Fruit fly (Drosophila melanogaster) whole organism, embryonic: ENCODE data around the gene asun.

Experiments
- B-H1 ChIP-seq: fragments of 200-800 bp; sonication (Bioruptor generic); IDR thresholded peaks from 3 replicates; pipeline ENCODE4 v1.3.6; 2022; ENCODE audit warnings: missing biosample characterization, missing genetic modification characterization
- CG11398 ChIP-seq: fragments of 200-800 bp; sonication (Bioruptor generic); optimal IDR thresholded peaks from 2 replicates; lab custom pipeline; 2016; ENCODE audit warnings: missing biosample characterization, missing genetic modification characterization
- CG12659 ChIP-seq: fragments of 200-800 bp; sonication (Bioruptor generic); optimal IDR thresholded peaks from 3 replicates; lab custom pipeline; 2017; ENCODE audit warnings: mild to moderate bottlenecking, missing biosample characterization, missing genetic modification reagents, missing genetic modification characterization
- CG14441 ChIP-seq: fragments of 200-800 bp; sonication (Bioruptor generic); IDR thresholded peaks from 2 replicates; pipeline ENCODE4 v1.3.6; 2022; ENCODE audit warnings: missing biosample characterization, missing genetic modification characterization
- CG16813 ChIP-seq: fragments of 200-800 bp; sonication (Bioruptor generic); IDR thresholded peaks from 3 replicates; pipeline ENCODE4 v1.3.6; 2022; ENCODE audit warnings: missing biosample characterization, missing genetic modification characterization; ENCODE audit not compliant: partially characterized antibody
- CG17568 ChIP-seq: fragments of 200-800 bp; sonication (Bioruptor generic); optimal IDR thresholded peaks from 2 replicates; lab custom pipeline; 2018; ENCODE audit warnings: missing biosample characterization, mild to moderate bottlenecking, missing genetic modification characterization, moderate library complexity
- CG1832 ChIP-seq: fragments of 200-800 bp; sonication (Bioruptor generic); optimal IDR thresholded peaks from 2 replicates; lab custom pipeline; 2017; ENCODE audit warnings: missing biosample characterization, mild to moderate bottlenecking, missing genetic modification characterization, inconsistent platforms
- CG2678 ChIP-seq: fragments of 200-800 bp; sonication (Bioruptor generic); optimal IDR thresholded peaks from 3 replicates; lab custom pipeline; 2019; ENCODE audit warnings: missing biosample characterization, mild to moderate bottlenecking, missing genetic modification characterization, moderate library complexity
- CG34224 ChIP-seq: fragments of 200-800 bp; sonication (Bioruptor generic); IDR thresholded peaks from 3 replicates; pipeline ENCODE4 v1.3.6; 2022; ENCODE audit warnings: missing biosample characterization, missing genetic modification characterization; ENCODE audit not compliant: partially characterized antibody
- CG4328 ChIP-seq: fragments of 200-800 bp; sonication (Bioruptor generic); optimal IDR thresholded peaks from 3 replicates; lab custom pipeline; 2017; ENCODE audit warnings: missing biosample characterization, missing genetic modification reagents, missing genetic modification characterization
- CG4730 ChIP-seq: fragments of 200-800 bp; sonication (Bioruptor generic); IDR thresholded peaks from 2 replicates; pipeline ENCODE4 v1.3.6; 2022; ENCODE audit warnings: missing biosample characterization, missing genetic modification characterization
- CG6175 ChIP-seq: fragments of 200-800 bp; sonication (Bioruptor generic); IDR thresholded peaks from 3 replicates; pipeline ENCODE4 v1.3.6; 2022; ENCODE audit warnings: missing biosample characterization, missing genetic modification characterization
- CG6854 ChIP-seq: fragments of 200-800 bp; sonication (Bioruptor generic); optimal IDR thresholded peaks from 3 replicates; lab custom pipeline; 2017; ENCODE audit warnings: missing biosample characterization, mild to moderate bottlenecking, missing genetic modification characterization
- CG8944 ChIP-seq: fragments of 200-800 bp; sonication (Bioruptor generic); optimal IDR thresholded peaks from 3 replicates; lab custom pipeline; 2016; ENCODE audit warnings: missing biosample characterization, missing genetic modification characterization
- CoRest ChIP-seq: fragments of 200-800 bp; sonication (Bioruptor generic); optimal IDR thresholded peaks from 3 replicates; lab custom pipeline; 2018; ENCODE audit warnings: missing biosample characterization, mild to moderate bottlenecking, missing genetic modification characterization, moderate library complexity
- Eip74EF ChIP-seq, 2 experiments: fragments of 200-800 bp in 1 of 2; fragments of >200 bp in 1 of 2; sonication (Bioruptor generic) in 1 of 2; optimal IDR thresholded peaks; 2 replicates each; lab custom pipeline; 2017 to 2019; ENCODE audit warnings: missing biosample characterization in 2 of 2, missing genetic modification characterization in 2 of 2, mild to moderate bottlenecking in 1 of 2, moderate library complexity in 1 of 2
- H15 ChIP-seq: fragments of 200-800 bp; sonication (Bioruptor generic); IDR thresholded peaks from 3 replicates; pipeline ENCODE4 v1.3.6; 2022; ENCODE audit warnings: missing biosample characterization, missing genetic modification characterization
- HHEX ChIP-seq: fragments of 200-800 bp; sonication (Bioruptor generic); optimal IDR thresholded peaks from 3 replicates; lab custom pipeline; 2017; ENCODE audit warnings: missing biosample characterization, mild to moderate bottlenecking, missing genetic modification characterization, missing genetic modification reagents
- HmgZ ChIP-seq: fragments of 200-800 bp; sonication (Bioruptor generic); optimal IDR thresholded peaks from 2 replicates; lab custom pipeline; 2018; ENCODE audit warnings: missing biosample characterization, mild to moderate bottlenecking, missing genetic modification characterization
- Hr3 ChIP-seq: fragments of 200-800 bp; sonication (Bioruptor generic); optimal IDR thresholded peaks from 3 replicates; lab custom pipeline; 2016; ENCODE audit warnings: missing biosample characterization, missing genetic modification characterization
- Jarid2 ChIP-seq: fragments of 200-800 bp; sonication (Bioruptor generic); optimal IDR thresholded peaks from 3 replicates; lab custom pipeline; 2017; ENCODE audit warnings: mild to moderate bottlenecking, missing biosample characterization, missing genetic modification reagents, missing genetic modification characterization
- Kr ChIP-seq: fragments of 200-800 bp; sonication (Bioruptor generic); optimal IDR thresholded peaks from 2 replicates; lab custom pipeline; 2017; ENCODE audit warnings: missing biosample characterization, mild to moderate bottlenecking, missing genetic modification characterization
- Ptx1 ChIP-seq: fragments of 200-800 bp; sonication (Bioruptor generic); IDR thresholded peaks from 2 replicates; pipeline ENCODE4 v1.3.6; 2022; ENCODE audit warnings: missing biosample characterization, missing genetic modification characterization
- Side ChIP-seq: fragments of 200-800 bp; sonication (Bioruptor generic); optimal IDR thresholded peaks from 2 replicates; lab custom pipeline; 2016; ENCODE audit warnings: missing biosample characterization, missing genetic modification characterization
- Sry-δ ChIP-seq: fragments of 200-800 bp; sonication (Bioruptor generic); optimal IDR thresholded peaks from 2 replicates; lab custom pipeline; 2016; ENCODE audit warnings: missing biosample characterization, missing genetic modification characterization
- Stat92E ChIP-seq, 3 experiments: fragments of >200 bp in 2 of 3; fragments of 200-800 bp in 1 of 3; sonication (Bioruptor generic) in 1 of 3; optimal IDR thresholded peaks; 2 replicates each; lab custom pipeline; 2017 to 2019; ENCODE audit warnings: missing biosample characterization in 3 of 3, missing genetic modification characterization in 3 of 3, mild to moderate bottlenecking in 1 of 3, moderate library complexity in 1 of 3
- bcd ChIP-seq: fragments of 200-800 bp; sonication (Bioruptor generic); optimal IDR thresholded peaks from 2 replicates; lab custom pipeline; 2017; ENCODE audit warnings: missing biosample characterization, mild to moderate bottlenecking, missing genetic modification characterization
- bigmax ChIP-seq: fragments of 200-800 bp; sonication (Bioruptor generic); optimal IDR thresholded peaks from 2 replicates; lab custom pipeline; 2018; ENCODE audit warnings: missing biosample characterization, mild to moderate bottlenecking, missing genetic modification characterization
- croc ChIP-seq: fragments of 200-800 bp; sonication (Bioruptor generic); conservative IDR thresholded peaks from 3 replicates; pipeline ENCODE4 v1.3.6; 2022; ENCODE audit warnings: missing biosample characterization, missing genetic modification characterization
- dati ChIP-seq: fragments of 200-800 bp; sonication (Bioruptor generic); IDR thresholded peaks from 2 replicates; pipeline ENCODE4 v1.3.6; 2022; ENCODE audit warnings: missing biosample characterization, missing genetic modification characterization
- dm ChIP-seq: fragments of 200-800 bp; sonication (Bioruptor generic); optimal IDR thresholded peaks from 3 replicates; lab custom pipeline; 2016; ENCODE audit warnings: missing biosample characterization, missing genetic modification characterization
- gcm ChIP-seq: fragments of 200-800 bp; sonication (Bioruptor generic); optimal IDR thresholded peaks from 2 replicates; lab custom pipeline; 2019; ENCODE audit warnings: missing biosample characterization, mild to moderate bottlenecking, missing genetic modification characterization, moderate library complexity
- grau ChIP-seq: fragments of 200-800 bp; optimal IDR thresholded peaks from 3 replicates; lab custom pipeline; 2019; ENCODE audit warnings: missing biosample characterization, mild to moderate bottlenecking, missing genetic modification characterization, moderate library complexity
- grn ChIP-seq: fragments of 200-800 bp; sonication (Bioruptor generic); optimal IDR thresholded peaks from 3 replicates; lab custom pipeline; 2017; ENCODE audit warnings: missing biosample characterization, missing genetic modification characterization
- ham ChIP-seq: fragments of 200-800 bp; sonication (Bioruptor generic); IDR thresholded peaks from 2 replicates; pipeline ENCODE4 v1.3.6; 2022; ENCODE audit warnings: missing biosample characterization, missing genetic modification characterization
- hkb ChIP-seq, 2 experiments: fragments of 200-800 bp in 1 of 2; fragments of >200 bp in 1 of 2; sonication (Bioruptor generic) in 1 of 2; IDR thresholded peaks in 1 of 2; optimal IDR thresholded peaks in 1 of 2; 2 replicates each; pipeline versions ENCODE4 v1.3.6 to Lab custom; 2017 to 2022; ENCODE audit warnings: missing biosample characterization in 1 of 2, missing genetic modification characterization in 1 of 2
- hth ChIP-seq: fragments of >200 bp; optimal IDR thresholded peaks from 2 replicates; lab custom pipeline; 2017; ENCODE audit warnings: inconsistent platforms
- nom ChIP-seq: fragments of 200-800 bp; sonication (Bioruptor generic); optimal IDR thresholded peaks from 2 replicates; lab custom pipeline; 2017; ENCODE audit warnings: missing biosample characterization, missing genetic modification characterization, mild to moderate bottlenecking, moderate library complexity, missing genetic modification reagents
- otp ChIP-seq: fragments of 200-800 bp; sonication (Bioruptor generic); IDR thresholded peaks from 3 replicates; pipeline ENCODE4, ENCODE4 v1.3.6; 2022; ENCODE audit warnings: missing biosample characterization, missing genetic modification characterization
- pnt ChIP-seq: fragments of 200-800 bp; sonication (Bioruptor generic); optimal IDR thresholded peaks from 3 replicates; lab custom pipeline; 2016; ENCODE audit warnings: missing biosample characterization, missing genetic modification characterization
- sc ChIP-seq, 3 experiments: fragments of >200 bp in 2 of 3; fragments of 200-800 bp in 1 of 3; sonication (Bioruptor generic) in 1 of 3; optimal IDR thresholded peaks; 2 replicates in 2 of 3; 3 replicates in 1 of 3; lab custom pipeline; 2017; ENCODE audit warnings: mild to moderate bottlenecking in 1 of 3, missing biosample characterization in 1 of 3, missing genetic modification characterization in 1 of 3, missing genetic modification reagents in 1 of 3
- sima ChIP-seq: fragments of 200-800 bp; sonication (Bioruptor generic); optimal IDR thresholded peaks from 2 replicates; lab custom pipeline; 2016; ENCODE audit warnings: missing biosample characterization, missing genetic modification characterization
- sisA ChIP-seq: fragments of 200-800 bp; sonication (Bioruptor generic); IDR thresholded peaks from 2 replicates; pipeline ENCODE4 v1.3.6; 2022; ENCODE audit warnings: missing biosample characterization, missing genetic modification characterization
- tgo ChIP-seq: fragments of 200-800 bp; sonication (Bioruptor generic); IDR thresholded peaks from 3 replicates; pipeline ENCODE4 v1.3.6; 2022; ENCODE audit warnings: missing biosample characterization, missing genetic modification characterization
- trem ChIP-seq: fragments of 200-800 bp; optimal IDR thresholded peaks from 3 replicates; lab custom pipeline; 2019; ENCODE audit warnings: missing biosample characterization, mild to moderate bottlenecking, missing genetic modification characterization, moderate library complexity
- vvl ChIP-seq: fragments of 200-800 bp; sonication (Bioruptor generic); IDR thresholded peaks from 2 replicates; pipeline ENCODE4 v1.3.6; 2022; ENCODE audit warnings: missing biosample characterization, missing genetic modification characterization
- yki ChIP-seq: fragments of >200 bp; optimal IDR thresholded peaks from 3 replicates; lab custom pipeline; 2018
- z ChIP-seq: fragments of 200-800 bp; sonication (Bioruptor generic); IDR thresholded peaks from 3 replicates; pipeline ENCODE4 v1.3.6; 2022; ENCODE audit warnings: missing biosample characterization, missing genetic modification characterization

asun gene

dm6 chr3R:16236713-16237641 is 27.1 kb upstream of the asun start (continued):
- peak; percentile 98 for TF ChIP-seq CG12659 (GFP tag; lab: Kevin White, UChicago)
- peak; percentile 97 for TF ChIP-seq CG4328 (GFP tag; lab: Kevin White, UChicago)
- TF ChIP-seq Side (GFP tag; lab: Kevin White, UChicago): peak; percentile 23
- peak; percentile 99 for TF ChIP-seq CoRest
- no peak for TF ChIP-seq vvl
- TF ChIP-seq tgo: no peak
- no peak for TF ChIP-seq CG6175
- TF ChIP-seq HmgZ: peak; percentile 94
- TF ChIP-seq trem (tag; lab: Kevin White, UChicago): peak; percentile 95
- peak; percentile 35 for TF ChIP-seq sima (GFP tag; lab: Kevin White, UChicago)
- TF ChIP-seq CG1832: no peak
- TF ChIP-seq sisA (GFP tag; lab: Robert Waterston, UW): no peak
- TF ChIP-seq CG14441 (GFP tag; lab: Robert Waterston, UW): no peak
- peak; percentile 97 for TF ChIP-seq bcd (GFP tag; lab: Kevin White, UChicago)
- peak in 1 of 2 experiments; percentile 97 for TF ChIP-seq Eip74EF (GFP tag; optimal IDR thresholded peaks at IDR 0.05; lab: Kevin White, UChicago)
- TF ChIP-seq otp: no peak
- TF ChIP-seq CG6854 (GFP tag; lab: Kevin White, UChicago): peak; percentile 95
- TF ChIP-seq hkb (optimal IDR thresholded peaks at IDR 0.05; lab: Kevin White, UChicago): no peak
- TF ChIP-seq hkb (GFP tag; IDR thresholded peaks at IDR 0.05; lab: Robert Waterston, UW): no peak
- TF ChIP-seq B-H1 (GFP tag; lab: Robert Waterston, UW): no peak
- peak; percentile 97 for TF ChIP-seq HHEX
- TF ChIP-seq CG34224: no peak
- TF ChIP-seq ham (GFP tag; lab: Robert Waterston, UW): no peak
- TF ChIP-seq bigmax (GFP tag; lab: Kevin White, UChicago): no peak
- TF ChIP-seq dati (GFP tag; lab: Robert Waterston, UW): no peak
- peak; percentile 96 for TF ChIP-seq CG17568 (GFP tag; lab: Kevin White, UChicago)
- no peak for TF ChIP-seq Sry-δ
- TF ChIP-seq H15 (GFP tag; lab: Robert Waterston, UW): no peak
- TF ChIP-seq Stat92E (GFP tag; optimal IDR thresholded peaks at IDR 0.05; lab: Kevin White, UChicago): peak in 1 of 3 experiments; percentile 98
- peak; percentile 82 for TF ChIP-seq CG8944
- peak; percentile 98 for TF ChIP-seq gcm
- no peak for TF ChIP-seq z (GFP tag; lab: Robert Waterston, UW)
- TF ChIP-seq Hr3 (GFP tag; lab: Kevin White, UChicago): peak; percentile 98
- TF ChIP-seq CG16813 (GFP tag; lab: Robert Waterston, UW): no peak
- no peak for TF ChIP-seq hth (lab: Kevin White, UChicago)
- TF ChIP-seq nom: peak; percentile 94
- TF ChIP-seq croc (GFP tag; lab: Robert Waterston, UW): peak; percentile 97
- no peak for TF ChIP-seq CG4730 (GFP tag; lab: Robert Waterston, UW)
- peak; percentile 87 for TF ChIP-seq Jarid2 (GFP tag; lab: Kevin White, UChicago)
- no peak for TF ChIP-seq dm (GFP tag; lab: Kevin White, UChicago)
- peak; percentile 76 for TF ChIP-seq grn
- TF ChIP-seq grau (tag; lab: Kevin White, UChicago): peak; percentile 100
- TF ChIP-seq Kr (GFP tag; lab: Kevin White, UChicago): peak; percentile 58
- no peak for TF ChIP-seq yki
- no peak for TF ChIP-seq CG11398
- TF ChIP-seq sc (optimal IDR thresholded peaks at IDR 0.05; lab: Kevin White, UChicago): no peak
- TF ChIP-seq sc (GFP tag; optimal IDR thresholded peaks at IDR 0.05; lab: Kevin White, UChicago): peak; percentile 95
- no peak for TF ChIP-seq Ptx1 (GFP tag; lab: Robert Waterston, UW)
- peak; percentile 100 for TF ChIP-seq CG2678 (tag; lab: Kevin White, UChicago)
- peak; percentile 79 for TF ChIP-seq pnt (GFP tag; lab: Kevin White, UChicago)
